Fruit fly (Drosophila melanogaster) whole organism, prepupa: Measurements from ENCODE around the gene Ir68b.

Experiments
- Blimp-1 ChIP-seq: fragments of 200-800 bp; sonication (Bioruptor generic); optimal IDR thresholded peaks from 3 replicates; lab custom pipeline; 2017; ENCODE audit warnings: missing biosample characterization, missing genetic modification characterization, mild to moderate bottlenecking, moderate library complexity, missing genetic modification reagents
- CG11294 ChIP-seq: fragments of 200-800 bp; sonication (Bioruptor generic); IDR thresholded peaks from 2 replicates; pipeline ENCODE4 v1.3.6; 2022; ENCODE audit warnings: missing biosample characterization, missing genetic modification characterization
- CG11902 ChIP-seq: fragments of 200-800 bp; sonication (Bioruptor generic); optimal IDR thresholded peaks from 3 replicates; lab custom pipeline; 2016; ENCODE audit warnings: missing biosample characterization, missing genetic modification characterization
- CG1621 ChIP-seq: fragments of 200-800 bp; sonication (Bioruptor generic); optimal IDR thresholded peaks from 3 replicates; lab custom pipeline; 2018; ENCODE audit warnings: missing biosample characterization, mild to moderate bottlenecking, missing genetic modification characterization
- CG32006 ChIP-seq: fragments of 200-800 bp; sonication (Bioruptor generic); optimal IDR thresholded peaks from 3 replicates; lab custom pipeline; 2017; ENCODE audit warnings: missing biosample characterization, mild to moderate bottlenecking, missing genetic modification characterization
- CG3919 ChIP-seq: fragments of 200-800 bp; sonication (Bioruptor generic); optimal IDR thresholded peaks from 3 replicates; lab custom pipeline; 2016; ENCODE audit warnings: missing biosample characterization, missing genetic modification characterization
- CG6792 ChIP-seq: fragments of 200-800 bp; sonication (Bioruptor generic); optimal IDR thresholded peaks from 3 replicates; lab custom pipeline; 2016; ENCODE audit warnings: missing biosample characterization, missing genetic modification characterization
- CG6808 ChIP-seq: fragments of 200-800 bp; sonication (Bioruptor generic); optimal IDR thresholded peaks from 3 replicates; lab custom pipeline; 2017; ENCODE audit warnings: missing biosample characterization, missing genetic modification characterization, mild to moderate bottlenecking, moderate library complexity, missing genetic modification reagents
- CG6854 ChIP-seq: fragments of 200-800 bp; sonication (Bioruptor generic); optimal IDR thresholded peaks from 2 replicates; lab custom pipeline; 2017; ENCODE audit warnings: missing biosample characterization, mild to moderate bottlenecking, missing genetic modification characterization
- CG7368 ChIP-seq: fragments of 200-800 bp; sonication (Bioruptor generic); optimal IDR thresholded peaks from 3 replicates; lab custom pipeline; 2016; ENCODE audit warnings: missing biosample characterization, missing genetic modification characterization
- CG8119 ChIP-seq: fragments of 200-800 bp; sonication (Bioruptor generic); IDR thresholded peaks from 3 replicates; pipeline ENCODE4 v1.3.6; 2022; ENCODE audit warnings: missing biosample characterization, missing genetic modification characterization
- CG8319 ChIP-seq: fragments of 200-800 bp; sonication (Bioruptor generic); optimal IDR thresholded peaks from 3 replicates; lab custom pipeline; 2016; ENCODE audit warnings: missing biosample characterization, missing genetic modification characterization
- CG8632 ChIP-seq: fragments of 200-800 bp; sonication (Bioruptor generic); optimal IDR thresholded peaks from 3 replicates; lab custom pipeline; 2016; ENCODE audit warnings: missing biosample characterization, missing genetic modification characterization
- Eip75B ChIP-seq: fragments of 200-800 bp; sonication (Bioruptor generic); optimal IDR thresholded peaks from 3 replicates; lab custom pipeline; 2016; ENCODE audit warnings: missing biosample characterization, missing genetic modification characterization
- Eip78C ChIP-seq: fragments of 200-800 bp; sonication (Bioruptor generic); peaks from one replicate; lab custom pipeline; 2016; ENCODE audit warnings: missing biosample characterization, missing genetic modification characterization
- Ets21C ChIP-seq: fragments of 200-800 bp; sonication (Bioruptor generic); optimal IDR thresholded peaks from 3 replicates; lab custom pipeline; 2016; ENCODE audit warnings: missing biosample characterization, missing genetic modification characterization
- Ets96B ChIP-seq: fragments of 200-800 bp; optimal IDR thresholded peaks from 2 replicates; lab custom pipeline; 2019; ENCODE audit warnings: missing biosample characterization, mild to moderate bottlenecking, missing genetic modification characterization, moderate library complexity
- Gug ChIP-seq: fragments of 200-800 bp; sonication (Bioruptor generic); IDR thresholded peaks from 2 replicates; pipeline ENCODE4 v1.3.6; 2022; ENCODE audit warnings: missing biosample characterization, missing genetic modification characterization
- Hr38 ChIP-seq: sonication (Bioruptor generic); optimal IDR thresholded peaks from 2 replicates; lab custom pipeline; 2016; ENCODE audit warnings: missing biosample characterization, missing genetic modification characterization
- Hr39 ChIP-seq: fragments of 200-800 bp; sonication (Bioruptor generic); optimal IDR thresholded peaks from 2 replicates; lab custom pipeline; 2016; ENCODE audit warnings: missing biosample characterization, missing genetic modification characterization
- Smox ChIP-seq: fragments of 200-800 bp; sonication (Bioruptor generic); optimal IDR thresholded peaks from 3 replicates; lab custom pipeline; 2016; ENCODE audit warnings: missing biosample characterization, missing genetic modification characterization
- Sox14 ChIP-seq: fragments of 200-800 bp; sonication (Bioruptor generic); optimal IDR thresholded peaks from 3 replicates; lab custom pipeline; 2016; ENCODE audit warnings: missing biosample characterization, missing genetic modification characterization
- Sox15 ChIP-seq: fragments of 200-800 bp; sonication (Bioruptor generic); optimal IDR thresholded peaks from 3 replicates; lab custom pipeline; 2016; ENCODE audit warnings: missing biosample characterization, missing genetic modification characterization
- esn ChIP-seq: fragments of 200-800 bp; sonication (Bioruptor generic); optimal IDR thresholded peaks from 2 replicates; lab custom pipeline; 2016; ENCODE audit warnings: missing biosample characterization, mild to moderate bottlenecking, missing genetic modification characterization, moderate library complexity
- fd59A ChIP-seq: fragments of 200-800 bp; sonication (Bioruptor generic); optimal IDR thresholded peaks from 2 replicates; lab custom pipeline; 2017; ENCODE audit warnings: missing biosample characterization, mild to moderate bottlenecking, missing genetic modification characterization, missing genetic modification reagents
- fd85E ChIP-seq: fragments of 200-800 bp; sonication (Bioruptor generic); optimal IDR thresholded peaks from 3 replicates; lab custom pipeline; 2016; ENCODE audit warnings: missing biosample characterization, missing genetic modification characterization
- fkh ChIP-seq: fragments of 200-800 bp; sonication (Bioruptor generic); optimal IDR thresholded peaks from 3 replicates; lab custom pipeline; 2017; ENCODE audit warnings: missing biosample characterization, mild to moderate bottlenecking, missing genetic modification characterization, moderate library complexity
- pdm3 ChIP-seq: fragments of 200-800 bp; sonication (Bioruptor generic); optimal IDR thresholded peaks from 3 replicates; lab custom pipeline; 2016; ENCODE audit warnings: missing biosample characterization, missing genetic modification characterization
- spab ChIP-seq: fragments of 200-800 bp; sonication (Bioruptor generic); optimal IDR thresholded peaks from 2 replicates; lab custom pipeline; 2017; ENCODE audit warnings: missing biosample characterization, mild to moderate bottlenecking, missing genetic modification characterization, missing genetic modification reagents
- ss ChIP-seq, 2 experiments: fragments of 200-800 bp; sonication (Bioruptor generic); optimal IDR thresholded peaks; 2 replicates in 1 of 2; 3 replicates in 1 of 2; lab custom pipeline; 2017 to 2018; ENCODE audit warnings: mild to moderate bottlenecking in 2 of 2, missing biosample characterization in 2 of 2, missing genetic modification characterization in 2 of 2, moderate library complexity in 1 of 2
- svp ChIP-seq: fragments of 200-800 bp; sonication (Bioruptor generic); peaks from one replicate; lab custom pipeline; 2016; ENCODE audit warnings: missing biosample characterization, missing genetic modification characterization
- topi ChIP-seq: fragments of 200-800 bp; sonication (Bioruptor generic); optimal IDR thresholded peaks from 3 replicates; lab custom pipeline; 2016; ENCODE audit warnings: missing biosample characterization, missing genetic modification characterization

Gene Ir68b

DNA sequence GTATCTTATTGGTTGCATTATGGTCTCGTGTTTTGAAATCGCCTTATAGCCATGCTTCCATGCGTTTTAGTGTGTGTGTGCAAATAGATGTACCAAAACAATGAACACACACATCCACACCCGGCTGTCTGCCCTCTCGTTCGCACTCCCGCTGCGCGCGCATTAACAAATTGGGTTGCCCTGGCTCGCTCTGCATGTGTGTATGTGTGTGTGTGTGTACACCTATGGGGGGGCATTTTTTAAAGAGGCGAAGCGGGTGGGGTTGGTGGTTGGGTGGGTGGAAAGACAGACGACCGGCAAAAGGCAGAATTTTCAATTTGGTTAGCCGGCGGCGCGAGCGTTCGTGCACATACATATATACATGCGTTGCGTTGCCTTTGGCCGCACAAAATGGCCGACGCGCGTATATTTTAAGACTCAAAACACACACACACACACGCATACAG lies 3.0 kb downstream of the Ir68b start (continued):
- TF ChIP-seq CG6854 (GFP tag; lab: Kevin White, UChicago) (peak; percentile 58), CG8632 (GFP tag; lab: Kevin White, UChicago) (no peak), CG3919 (GFP tag; lab: Kevin White, UChicago) (peak; percentile 21), Eip75B (GFP tag; lab: Kevin White, UChicago) (no peak), Hr38 (no peak), Hr39 (GFP tag; lab: Kevin White, UChicago) (no peak), fd85E (GFP tag; lab: Kevin White, UChicago) (no peak), CG7368 (GFP tag; lab: Kevin White, UChicago) (no peak), ss (GFP tag; optimal IDR thresholded peaks at IDR 0.05; lab: Kevin White, UChicago) (peak; percentile 62 to 64), spab (GFP tag; lab: Kevin White, UChicago) (no peak), Blimp-1 (GFP tag; lab: Kevin White, UChicago) (no peak), CG8319 (no peak), Gug (no peak), pdm3 (no peak), CG6792 (GFP tag; lab: Kevin White, UChicago) (no peak), CG32006 (no peak), CG1621 (tag; lab: Kevin White, UChicago) (peak; percentile 29), Smox (GFP tag; lab: Kevin White, UChicago) (no peak), Eip78C (GFP tag; lab: Kevin White, UChicago) (peak; percentile 45)

dm6 chr3L:12122891-12123290 lies 4.3 kb downstream of the Ir68b start:
- TF ChIP-seq Eip78C (GFP tag; lab: Kevin White, UChicago): no peak
- no peak for TF ChIP-seq Eip75B (GFP tag; lab: Kevin White, UChicago)
- no peak for TF ChIP-seq Sox14
- no peak for TF ChIP-seq CG11902 (GFP tag; lab: Kevin White, UChicago)
- no peak for TF ChIP-seq CG8119
- TF ChIP-seq pdm3: no peak
- TF ChIP-seq CG3919 (GFP tag; lab: Kevin White, UChicago): no peak
- TF ChIP-seq fd59A (GFP tag; lab: Kevin White, UChicago): no peak
- no peak for TF ChIP-seq Ets96B (tag; lab: Kevin White, UChicago)

DNA sequence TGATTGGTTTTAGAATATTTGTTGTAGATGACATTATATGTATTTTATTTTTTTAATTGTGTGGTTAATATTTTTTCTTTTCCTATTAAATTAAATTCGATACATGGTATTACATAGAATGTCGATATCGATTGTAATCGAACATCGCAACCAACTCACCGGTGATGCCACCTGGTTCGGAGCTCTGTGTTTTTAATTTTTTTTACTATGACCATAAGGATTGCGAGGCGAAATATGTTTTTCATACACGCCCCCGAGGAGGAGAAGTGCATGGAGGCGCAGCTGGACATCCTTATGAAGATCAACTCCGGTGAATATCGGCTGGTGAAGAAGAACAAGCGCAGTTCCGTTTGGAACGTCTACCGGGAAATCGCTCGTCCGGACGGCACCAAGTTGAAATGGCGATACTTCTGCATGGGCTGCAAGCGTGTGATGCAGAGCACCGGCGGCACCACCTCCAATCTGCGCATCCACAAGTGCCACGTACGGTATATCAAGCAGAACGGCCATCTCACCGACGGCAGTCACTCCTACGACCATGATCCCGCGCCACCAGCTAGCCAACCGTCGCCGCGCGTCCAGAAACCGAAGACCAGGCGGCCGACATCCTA lies 7.2 kb downstream of the Ir68b start, which contains the start of gene CG11560:
TSS of gene CG11560 (plus strand) at position 145 of the 611 bp plus-strand sequence.
- TF ChIP-seq Eip78C (GFP tag; lab: Kevin White, UChicago) (peak; percentile 20), CG6808 (GFP tag; lab: Kevin White, UChicago) (no peak), topi (GFP tag; lab: Kevin White, UChicago) (no peak)
- TF ChIP-seq, all 60 proteins: peak for 1

DNA sequence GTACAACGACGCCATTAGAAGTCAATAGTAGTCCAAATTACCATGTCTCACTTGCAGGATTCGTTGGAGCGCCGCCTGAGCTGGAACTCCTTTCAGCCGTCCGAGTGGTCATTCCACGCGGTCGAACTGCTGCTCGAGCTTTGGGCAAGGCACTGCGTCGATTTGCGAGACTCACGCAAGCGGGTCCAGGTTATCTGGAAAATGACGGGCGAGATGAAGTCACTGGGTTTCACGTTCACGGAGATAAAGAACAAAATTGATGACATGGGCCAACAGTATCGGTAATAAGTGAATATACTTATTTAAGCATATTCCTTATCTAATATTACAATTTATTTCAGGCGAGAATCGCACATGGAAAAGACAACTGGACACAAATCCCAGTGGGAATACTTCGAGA lies 8.6 kb downstream of the Ir68b start:
- TF ChIP-seq CG11294 (GFP tag; lab: Robert Waterston, UW): no peak
- peak; percentile 97 for TF ChIP-seq svp (GFP tag; lab: Kevin White, UChicago)

DNA sequence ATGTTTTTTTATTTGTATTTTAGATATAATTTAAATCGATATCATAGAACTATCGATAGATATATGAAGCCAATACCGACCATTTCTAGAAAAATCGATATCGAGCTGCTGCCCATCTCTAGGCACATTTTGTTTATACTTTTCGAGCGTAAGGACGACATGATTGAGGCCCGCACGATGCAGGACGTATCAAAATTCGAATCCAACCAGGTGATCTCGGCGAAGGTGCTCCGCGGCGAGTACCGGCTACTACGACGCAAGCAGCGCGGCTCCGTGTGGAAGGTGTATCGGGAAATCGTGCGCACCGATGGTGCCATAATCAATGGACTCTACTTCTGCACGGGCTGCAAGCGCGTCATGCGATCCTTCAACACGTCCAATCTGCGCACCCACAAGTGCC lies 9.0 kb downstream of the Ir68b start, which contains the start of gene ssp:
TSS of gene ssp (plus strand) at position 102 of the 400 bp plus-strand sequence.
- TF ChIP-seq CG11902 (GFP tag; lab: Kevin White, UChicago): no peak
- no peak for TF ChIP-seq Ets21C (GFP tag; lab: Kevin White, UChicago)
- no peak for TF ChIP-seq Sox15 (GFP tag; lab: Kevin White, UChicago)
- TF ChIP-seq Eip78C (GFP tag; lab: Kevin White, UChicago): peak; percentile 46
- no peak for TF ChIP-seq CG6808 (GFP tag; lab: Kevin White, UChicago)
- peak; percentile 17 for TF ChIP-seq esn
- TF ChIP-seq fkh: peak; percentile 26
- TF ChIP-seq topi (GFP tag; lab: Kevin White, UChicago): no peak
